Fruit fly (Drosophila melanogaster) whole organism, pupa: ENCODE measurements around the gene CG32199.

Experiments
- CG10348 ChIP-seq: fragments of 200-800 bp; sonication (Bioruptor generic); IDR thresholded peaks from 2 replicates; pipeline ENCODE4 v1.3.6; 2022; ENCODE audit warnings: missing biosample characterization, missing genetic modification characterization
- CG12605 ChIP-seq: fragments of 200-800 bp; sonication (Bioruptor generic); IDR thresholded peaks from 2 replicates; pipeline ENCODE4 v1.3.6; 2022; ENCODE audit warnings: missing biosample characterization, missing genetic modification characterization
- CG13204 ChIP-seq: fragments of 200-800 bp; sonication (Bioruptor generic); optimal IDR thresholded peaks from 2 replicates; lab custom pipeline; 2018; ENCODE audit warnings: missing biosample characterization, mild to moderate bottlenecking, missing genetic modification characterization, moderate library complexity
- CG14655 ChIP-seq: fragments of 200-800 bp; sonication (Bioruptor generic); optimal IDR thresholded peaks from 3 replicates; lab custom pipeline; 2017; ENCODE audit warnings: mild to moderate bottlenecking, missing biosample characterization, missing genetic modification reagents, missing genetic modification characterization
- CG15710 ChIP-seq: fragments of 200-800 bp; sonication (Bioruptor generic); optimal IDR thresholded peaks from 2 replicates; lab custom pipeline; 2018; ENCODE audit warnings: missing biosample characterization, mild to moderate bottlenecking, missing genetic modification characterization, moderate library complexity
- CG17806 ChIP-seq: fragments of 200-800 bp; sonication (Bioruptor generic); optimal IDR thresholded peaks from 2 replicates; lab custom pipeline; 2018; ENCODE audit warnings: missing biosample characterization, mild to moderate bottlenecking, missing genetic modification characterization, moderate library complexity
- CG32121 ChIP-seq: fragments of 200-800 bp; sonication (Bioruptor generic); IDR thresholded peaks from 2 replicates; pipeline ENCODE4 v1.3.6; 2022; ENCODE audit warnings: missing biosample characterization, missing genetic modification characterization
- CG34367 ChIP-seq: fragments of 200-800 bp; sonication (Bioruptor generic); optimal IDR thresholded peaks from 2 replicates; lab custom pipeline; 2018; ENCODE audit warnings: missing biosample characterization, mild to moderate bottlenecking, missing genetic modification characterization
- CG4496 ChIP-seq: fragments of 200-800 bp; sonication (Bioruptor generic); IDR thresholded peaks from 3 replicates; pipeline ENCODE4 v1.3.6; 2022; ENCODE audit warnings: missing biosample characterization, missing genetic modification characterization
- CG8159 ChIP-seq: fragments of 200-800 bp; sonication (Bioruptor generic); optimal IDR thresholded peaks from 3 replicates; lab custom pipeline; 2018; ENCODE audit warnings: missing biosample characterization, mild to moderate bottlenecking, missing genetic modification characterization, moderate library complexity
- CG8301 ChIP-seq: fragments of 200-800 bp; sonication (Bioruptor generic); optimal IDR thresholded peaks from 2 replicates; lab custom pipeline; 2018; ENCODE audit warnings: missing biosample characterization, mild to moderate bottlenecking, missing genetic modification characterization
- CG9948 ChIP-seq: fragments of 200-800 bp; sonication (Bioruptor generic); optimal IDR thresholded peaks from 2 replicates; lab custom pipeline; 2018; ENCODE audit warnings: missing biosample characterization, mild to moderate bottlenecking, missing genetic modification characterization, moderate library complexity
- D1 ChIP-seq: fragments of 200-800 bp; sonication (Bioruptor generic); optimal IDR thresholded peaks from 2 replicates; lab custom pipeline; 2018; ENCODE audit warnings: missing biosample characterization, mild to moderate bottlenecking, missing genetic modification characterization, moderate library complexity
- EcR ChIP-seq: fragments of 200-800 bp; sonication (Bioruptor generic); optimal IDR thresholded peaks from 3 replicates; lab custom pipeline; 2019; ENCODE audit warnings: missing biosample characterization, missing genetic modification characterization, mild to moderate bottlenecking, moderate library complexity, missing genetic modification reagents
- Ets98B ChIP-seq: fragments of 200-800 bp; sonication (Bioruptor generic); IDR thresholded peaks from 2 replicates; pipeline ENCODE4 v1.3.6; 2022; ENCODE audit warnings: missing biosample characterization, missing genetic modification characterization
- Pif1A ChIP-seq: fragments of 200-800 bp; sonication (Bioruptor generic); optimal IDR thresholded peaks from 3 replicates; lab custom pipeline; 2016; ENCODE audit warnings: missing biosample characterization, missing genetic modification characterization
- Pif1B ChIP-seq: fragments of 200-800 bp; sonication (Bioruptor generic); optimal IDR thresholded peaks from 3 replicates; lab custom pipeline; 2016; ENCODE audit warnings: missing biosample characterization, missing genetic modification characterization
- Snoo ChIP-seq: fragments of 200-800 bp; sonication (Bioruptor generic); optimal IDR thresholded peaks from 3 replicates; lab custom pipeline; 2017; ENCODE audit warnings: missing biosample characterization, mild to moderate bottlenecking, missing genetic modification characterization, inconsistent platforms
- fd96Ca ChIP-seq: fragments of 200-800 bp; sonication (Bioruptor generic); IDR thresholded peaks from 3 replicates; pipeline ENCODE4 v1.3.6; 2022; ENCODE audit warnings: missing biosample characterization, missing genetic modification characterization
- gl ChIP-seq: fragments of 200-800 bp; sonication (Bioruptor generic); optimal IDR thresholded peaks from 2 replicates; lab custom pipeline; 2018; ENCODE audit warnings: missing biosample characterization, mild to moderate bottlenecking, missing genetic modification characterization
- rn ChIP-seq: fragments of 200-800 bp; sonication (Bioruptor generic); IDR thresholded peaks from 2 replicates; pipeline ENCODE4 v1.3.6; 2022; ENCODE audit warnings: missing biosample characterization, missing genetic modification characterization

The CG32199 gene

dm6 chr3L:18617893-18618577, 6.3 kb downstream of the CG32199 start, which contains the start of the genes CG13380 and CG4174:
TSS of gene CG13380 (minus strand) at chr3L:18617943.
TSS of gene CG4174 (minus strand) at chr3L:18617943.
- TF ChIP-seq CG12605 (GFP tag; lab: Robert Waterston, UW) (peak; percentile 31; the same call in 1 of the 2 replicates), CG9948 (tag; lab: Kevin White, UChicago) (no peak), D1 (peak; percentile 85), CG32121 (GFP tag; lab: Robert Waterston, UW) (no peak), CG8159 (tag; lab: Kevin White, UChicago) (no peak), CG8301 (tag; lab: Kevin White, UChicago) (no peak), CG34367 (tag; lab: Kevin White, UChicago) (no peak)

DNA sequence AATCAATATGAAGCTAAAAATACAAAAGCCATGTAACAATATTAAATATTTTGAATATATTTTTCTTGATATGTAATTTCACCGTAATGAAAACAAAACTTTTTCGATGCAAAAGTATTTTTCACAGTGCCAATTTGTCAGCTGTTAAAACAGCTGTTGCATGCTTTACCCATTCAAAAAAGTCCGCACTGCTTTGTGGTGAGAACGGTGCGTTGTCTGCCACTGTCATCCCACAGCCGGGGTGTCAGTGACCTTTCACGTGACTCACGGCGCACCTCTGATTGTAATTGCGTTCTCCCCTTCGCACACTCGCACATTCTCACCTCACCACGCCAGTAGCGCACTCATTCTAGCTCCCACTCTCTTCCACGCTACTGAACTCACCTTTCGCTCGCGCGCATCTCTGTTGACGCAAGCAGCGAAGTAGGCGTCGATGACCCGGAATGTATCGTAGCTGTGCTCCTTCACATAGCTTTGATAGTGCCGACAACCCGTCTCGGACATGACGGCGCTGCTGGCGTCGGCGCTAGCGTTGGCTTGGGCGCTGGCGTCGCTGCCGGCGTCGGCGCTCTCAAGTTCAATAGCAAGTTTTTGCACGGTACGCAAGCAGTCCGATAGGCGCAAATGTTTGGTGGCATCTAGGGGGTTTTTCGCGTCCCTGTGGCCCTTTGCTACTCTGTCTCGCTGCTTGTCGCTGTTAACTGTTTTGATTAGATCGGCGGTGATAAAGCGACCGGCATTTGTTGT, 9.5 kb downstream of the CG32199 start:
- TF ChIP-seq CG32121 (GFP tag; lab: Robert Waterston, UW) (no peak), Ets98B (peak; percentile 48; the same call in 1 of the 2 replicates), CG34367 (tag; lab: Kevin White, UChicago) (no peak), CG9948 (tag; lab: Kevin White, UChicago) (peak; percentile 11), rn (GFP tag; lab: Robert Waterston, UW) (no peak), CG8301 (tag; lab: Kevin White, UChicago) (peak; percentile 58), CG8159 (tag; lab: Kevin White, UChicago) (peak; percentile 26), CG10348 (0 out of 2 replicates have a peak, but pooled peaks have one; percentile 27), Pif1B (GFP tag; lab: Kevin White, UChicago) (no peak), fd96Ca (GFP tag; lab: Robert Waterston, UW) (no peak; the same call in 2 of the 3 replicates), CG12605 (GFP tag; lab: Robert Waterston, UW) (no peak), Snoo (peak; percentile 50), CG15710 (tag; lab: Kevin White, UChicago) (no peak), CG4496 (GFP tag; lab: Robert Waterston, UW) (peak; percentile 35; the same call in 1 of the 3 replicates), Pif1A (no peak), D1 (no peak), gl (tag; lab: Kevin White, UChicago) (no peak), EcR (peak; percentile 100), CG17806 (peak; percentile 28), CG14655 (GFP tag; lab: Kevin White, UChicago) (peak; percentile 52), CG13204 (GFP tag; lab: Kevin White, UChicago) (peak; percentile 14)

DNA sequence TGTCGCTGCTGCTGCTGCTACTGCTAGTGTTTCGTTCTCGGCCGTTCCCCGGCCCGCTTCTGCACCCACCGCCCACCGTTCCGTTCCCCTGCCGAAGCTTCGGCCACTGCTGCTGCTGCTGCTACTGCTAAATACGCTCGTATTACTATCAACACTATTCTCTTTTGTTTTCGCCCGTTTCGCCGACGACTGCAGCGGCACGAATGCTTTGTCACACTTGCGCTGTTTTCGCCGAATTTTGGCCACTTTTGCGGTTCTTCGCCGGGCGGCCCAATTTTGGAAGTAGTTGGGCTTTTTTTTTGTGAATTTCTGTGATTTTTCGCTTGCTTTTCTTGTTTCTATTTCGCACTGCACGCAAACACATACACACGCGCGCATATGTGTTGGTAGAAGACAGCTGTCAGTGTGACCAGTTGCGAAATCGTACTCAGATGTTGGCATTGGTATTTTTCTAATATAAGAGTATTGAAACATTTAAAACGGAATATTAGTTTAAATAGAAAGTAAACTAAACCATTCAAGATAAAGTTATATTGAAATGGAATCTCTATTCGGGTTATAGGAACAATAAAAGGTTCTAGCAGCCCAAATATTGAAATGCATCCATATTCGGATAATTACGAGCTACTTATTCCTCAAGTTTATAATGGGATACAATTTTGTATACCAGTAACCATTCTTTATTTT, 10.2 kb downstream of the CG32199 start, which contains the start of gene not:
Gene not (minus strand): TSS at position 395 of the 687 bp plus-strand sequence.
- TF ChIP-seq CG4496 (GFP tag; lab: Robert Waterston, UW) = peak; percentile 9; the same call in 1 of the 3 replicates
- TF ChIP-seq CG12605 (GFP tag; lab: Robert Waterston, UW) = 0 out of 2 replicates have a peak, but pooled peaks have one; percentile 5
- TF ChIP-seq CG14655 (GFP tag; lab: Kevin White, UChicago) = peak; percentile 20
- no peak for TF ChIP-seq CG32121 (GFP tag; lab: Robert Waterston, UW)
- peak; percentile 41 for TF ChIP-seq CG13204 (GFP tag; lab: Kevin White, UChicago)
- TF ChIP-seq, all 21 proteins: peak for 4

DNA sequence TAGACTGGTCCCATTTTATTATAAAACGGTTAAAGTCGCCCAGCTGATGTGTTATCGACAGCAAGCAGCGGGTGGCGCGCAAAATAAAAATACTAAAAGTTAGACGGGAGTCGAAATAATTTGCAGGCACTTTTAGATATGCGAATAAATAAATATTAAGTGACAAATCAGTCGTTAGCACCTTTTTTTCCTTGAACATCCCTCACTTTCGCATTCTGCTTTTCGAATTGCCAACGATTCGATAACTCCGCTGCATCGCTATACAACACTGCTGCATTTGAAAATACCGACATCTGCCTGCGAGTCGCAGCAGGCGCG, 10.7 kb downstream of the CG32199 start, which contains the start of gene bora:
Gene bora (plus strand): TSS at position 271 of the 318 bp plus-strand sequence.
- no peak for TF ChIP-seq CG14655 (GFP tag; lab: Kevin White, UChicago)
- no peak for TF ChIP-seq Ets98B
- no peak for TF ChIP-seq CG13204 (GFP tag; lab: Kevin White, UChicago)
- no peak for TF ChIP-seq EcR
- TF ChIP-seq Pif1B (GFP tag; lab: Kevin White, UChicago) = no peak
- no peak for TF ChIP-seq CG8301 (tag; lab: Kevin White, UChicago)
- TF ChIP-seq CG34367 (tag; lab: Kevin White, UChicago) = no peak
- no peak for TF ChIP-seq CG10348
- no peak for TF ChIP-seq CG9948 (tag; lab: Kevin White, UChicago)
- TF ChIP-seq CG4496 (GFP tag; lab: Robert Waterston, UW) = no peak
- no peak for TF ChIP-seq CG32121 (GFP tag; lab: Robert Waterston, UW)
- TF ChIP-seq CG17806 = no peak
- no peak for TF ChIP-seq Snoo
- no peak for TF ChIP-seq D1
- no peak for TF ChIP-seq gl (tag; lab: Kevin White, UChicago)
- no peak for TF ChIP-seq CG12605 (GFP tag; lab: Robert Waterston, UW)

DNA sequence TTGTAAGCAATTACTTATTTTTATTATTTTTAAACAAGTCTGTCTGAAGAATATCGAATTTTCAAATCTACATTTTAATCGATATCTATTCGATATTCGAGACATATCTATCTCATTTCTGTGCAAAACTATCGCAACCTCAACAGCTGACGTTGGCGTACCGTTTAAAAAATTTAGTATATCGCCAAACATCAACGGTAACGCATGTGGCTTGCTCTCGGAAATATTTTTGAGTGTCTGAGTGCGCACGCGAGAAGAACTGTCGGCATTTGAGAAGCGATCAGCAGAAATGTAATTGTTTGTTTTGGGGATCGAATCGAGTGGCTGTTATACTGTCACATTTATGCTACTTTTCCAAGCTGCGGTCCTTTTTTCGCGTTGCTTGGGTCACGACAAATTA, 14.1 kb downstream of the CG32199 start, which contains the start of gene MYPT-75D:
Gene MYPT-75D (plus strand): TSS at position 174 of the 400 bp plus-strand sequence.
- TF ChIP-seq CG4496 (GFP tag; lab: Robert Waterston, UW) = no peak
- TF ChIP-seq fd96Ca (GFP tag; lab: Robert Waterston, UW) = no peak
- no peak for TF ChIP-seq gl (tag; lab: Kevin White, UChicago)
- TF ChIP-seq D1 = no peak
- TF ChIP-seq CG15710 (tag; lab: Kevin White, UChicago) = no peak
- TF ChIP-seq Pif1B (GFP tag; lab: Kevin White, UChicago) = no peak
- TF ChIP-seq CG32121 (GFP tag; lab: Robert Waterston, UW) = no peak
- no peak for TF ChIP-seq CG10348
- TF ChIP-seq CG13204 (GFP tag; lab: Kevin White, UChicago) = no peak
- TF ChIP-seq rn (GFP tag; lab: Robert Waterston, UW) = no peak
- TF ChIP-seq CG14655 (GFP tag; lab: Kevin White, UChicago) = no peak
- TF ChIP-seq CG8301 (tag; lab: Kevin White, UChicago) = no peak
- TF ChIP-seq CG34367 (tag; lab: Kevin White, UChicago) = no peak
- peak; percentile 9; the same call in 1 of the 2 replicates for TF ChIP-seq Ets98B
- TF ChIP-seq EcR = peak; percentile 3
- peak; percentile 22; the same call in 1 of the 2 replicates for TF ChIP-seq CG12605 (GFP tag; lab: Robert Waterston, UW)
- TF ChIP-seq CG17806 = no peak
- no peak for TF ChIP-seq CG9948 (tag; lab: Kevin White, UChicago)
- no peak for TF ChIP-seq Snoo
- TF ChIP-seq CG8159 (tag; lab: Kevin White, UChicago) = no peak
- no peak for TF ChIP-seq Pif1A
